Worm (Caenorhabditis elegans): Measurements from ENCODE around the gene Y105C5B.20.

- TF ChIP-seq snpc-4 (tag; optimal IDR thresholded peaks at IDR 0.05) (no peak), unc-39 (tag; optimal IDR thresholded peaks at IDR 0.05) (no peak), mep-1 (tag; optimal IDR thresholded peaks at IDR 0.05) (no peak), ceh-83 (GFP tag; optimal IDR thresholded peaks at IDR 0.05) (no peak), ces-1 (GFP tag; optimal IDR thresholded peaks at IDR 0.05) (no peak)
These were observed 39.9 kb upstream of the Y105C5B.20 start for ce11 chrIV:16034346-16034745.

Measured in whole organism, mixed stage, embryonic.